Worm (Caenorhabditis elegans) whole organism, late embryonic: Measurements from ENCODE around the gene C01G12.3.

ENCODE experiments used
- ama-1 ChIP-seq: fragments of 150-350 bp; optimal IDR thresholded peaks from 2 replicates; lab custom pipeline; 2014
- ceh-24 ChIP-seq: sonication (generic microtip); optimal IDR thresholded peaks from 2 replicates; lab custom pipeline; 2016; ENCODE audit warnings: mild to moderate bottlenecking, missing genetic modification characterization, missing compliant biosample characterization
- ceh-31 ChIP-seq: sonication (generic microtip); optimal IDR thresholded peaks from 2 replicates; lab custom pipeline; 2016; ENCODE audit warnings: missing genetic modification characterization, missing compliant biosample characterization
- elt-2 ChIP-seq: sonication (generic microtip); optimal IDR thresholded peaks from 2 replicates; lab custom pipeline; 2016; ENCODE audit warnings: missing genetic modification reagents, missing genetic modification characterization, missing compliant biosample characterization
- fax-1 ChIP-seq: sonication (generic microtip); optimal IDR thresholded peaks from 2 replicates; lab custom pipeline; 2016; ENCODE audit warnings: missing genotype, missing genetic modification characterization, missing compliant biosample characterization
- nhr-232 ChIP-seq: sonication (generic microtip); optimal IDR thresholded peaks from 2 replicates; lab custom pipeline; 2016; ENCODE audit warnings: missing genetic modification characterization, missing compliant biosample characterization
- pha-4 ChIP-seq: fragments of 150-350 bp; optimal IDR thresholded peaks from 2 replicates; lab custom pipeline; 2018; ENCODE audit warnings: missing biosample characterization, missing genetic modification reagents, missing genetic modification characterization
- pros-1 ChIP-seq: fragments of 150-350 bp; optimal IDR thresholded peaks from 2 replicates; lab custom pipeline; 2014; ENCODE audit warnings: missing biosample characterization, missing genetic modification reagents, missing genetic modification characterization
- tbx-2 ChIP-seq: sonication (generic microtip); optimal IDR thresholded peaks from 2 replicates; lab custom pipeline; 2016; ENCODE audit warnings: missing genetic modification characterization, missing compliant biosample characterization
- unc-55 ChIP-seq: sonication (generic microtip); optimal IDR thresholded peaks from 2 replicates; lab custom pipeline; 2017; ENCODE audit warnings: missing biosample characterization, missing genetic modification reagents, missing genetic modification characterization

DNA sequence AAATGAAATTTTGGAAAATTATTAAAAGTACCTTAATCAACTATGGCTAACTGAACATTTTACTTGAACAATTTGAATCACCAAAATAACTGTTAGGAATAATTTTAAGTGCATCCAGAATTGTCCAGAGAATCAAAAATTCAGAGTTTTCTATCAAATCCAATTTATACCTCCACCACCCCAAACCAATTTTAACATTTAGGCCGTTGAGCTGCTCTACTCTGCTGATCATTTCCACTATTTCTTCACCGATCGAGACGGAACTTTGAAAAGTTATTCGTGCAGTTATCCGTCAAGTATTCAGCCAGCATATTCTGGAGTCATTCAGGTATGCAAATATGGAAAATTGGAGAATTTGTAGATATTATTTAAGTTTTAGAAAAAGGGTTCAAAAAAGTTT is 26.4 kb upstream of the C01G12.3 start:
- TF ChIP-seq tbx-2 (no peak), unc-55 (GFP tag; lab: Kevin White, UChicago) (no peak), ama-1 (lab: Kevin White, UChicago) (no peak), nhr-232 (tag; lab: Kevin White, UChicago) (no peak), pros-1 (tag; lab: Kevin White, UChicago) (no peak), elt-2 (no peak), ceh-31 (tag; lab: Kevin White, UChicago) (no peak), fax-1 (tag; lab: Kevin White, UChicago) (no peak), pha-4 (tag; lab: Kevin White, UChicago) (no peak), ceh-24 (tag; lab: Kevin White, UChicago) (no peak)
